Worm (Caenorhabditis elegans) whole organism, late embryonic: Measurements from ENCODE around the gene C37E2.2.
A peak's percentile ranks its signal among the peaks of the same experiment; 100 is the strongest.

Experiments
- C08G9.2 ChIP-seq: sonication (generic microtip); optimal IDR thresholded peaks from 2 replicates; lab custom pipeline; 2016; ENCODE audit warnings: mild to moderate bottlenecking, missing genetic modification characterization, moderate library complexity, missing compliant biosample characterization
- C38D4.7 ChIP-seq: fragments of 200-800 bp; sonication (Bioruptor generic); optimal IDR thresholded peaks from 2 replicates; lab custom pipeline; 2018; ENCODE audit warnings: mild to moderate bottlenecking, missing genetic modification characterization, moderate library complexity, missing compliant biosample characterization
- K09A11.1 ChIP-seq: sonication (generic microtip); optimal IDR thresholded peaks from 2 replicates; lab custom pipeline; 2017; ENCODE audit warnings: antibody characterized with exemption, mild to moderate bottlenecking, missing genetic modification characterization, missing compliant biosample characterization; ENCODE audit not compliant: insufficient read depth
- Y22D7AL.16 ChIP-seq: sonication (generic microtip); optimal IDR thresholded peaks from 2 replicates; lab custom pipeline; 2016; ENCODE audit warnings: missing genetic modification characterization, missing compliant biosample characterization
- ama-1 ChIP-seq: fragments of 150-350 bp; optimal IDR thresholded peaks from 2 replicates; lab custom pipeline; 2014
- ceh-18 ChIP-seq: sonication (generic microtip); optimal IDR thresholded peaks from 2 replicates; lab custom pipeline; 2016; ENCODE audit warnings: missing genetic modification characterization, missing compliant biosample characterization
- ceh-19 ChIP-seq: fragments of 200-800 bp; sonication (Bioruptor generic); optimal IDR thresholded peaks from 2 replicates; lab custom pipeline; 2018; ENCODE audit warnings: mild to moderate bottlenecking, missing genetic modification characterization, missing compliant biosample characterization
- ceh-2 ChIP-seq: sonication (generic microtip); optimal IDR thresholded peaks from 2 replicates; lab custom pipeline; 2016; ENCODE audit warnings: missing genotype, missing genetic modification characterization, missing compliant biosample characterization
- ceh-22 ChIP-seq: sonication (generic microtip); optimal IDR thresholded peaks from 2 replicates; lab custom pipeline; 2017; ENCODE audit warnings: missing biosample characterization, missing genetic modification characterization
- ceh-30 ChIP-seq: fragments of 150-350 bp; optimal IDR thresholded peaks from 2 replicates; lab custom pipeline; 2014; ENCODE audit warnings: missing biosample characterization, missing genetic modification characterization
- ceh-31 ChIP-seq: sonication (generic microtip); optimal IDR thresholded peaks from 2 replicates; lab custom pipeline; 2016; ENCODE audit warnings: missing genetic modification characterization, missing compliant biosample characterization
- ceh-34 ChIP-seq: sonication (generic microtip); optimal IDR thresholded peaks from 2 replicates; lab custom pipeline; 2016; ENCODE audit warnings: mild to moderate bottlenecking, missing genetic modification characterization, missing compliant biosample characterization
- ceh-45 ChIP-seq: fragments of 200-800 bp; sonication (Bioruptor generic); IDR thresholded peaks from 2 replicates; pipeline ENCODE4 v1.3.6; 2022; ENCODE audit warnings: missing genetic modification reagents, missing genetic modification characterization, missing compliant biosample characterization
- ceh-48 ChIP-seq: sonication (generic microtip); optimal IDR thresholded peaks from 2 replicates; lab custom pipeline; 2016; ENCODE audit warnings: missing genetic modification characterization, inconsistent platforms, missing compliant biosample characterization
- ceh-6 ChIP-seq: fragments of 200-800 bp; sonication (Bioruptor generic); optimal IDR thresholded peaks from 2 replicates; lab custom pipeline; 2018; ENCODE audit warnings: mild to moderate bottlenecking, missing genetic modification characterization, missing compliant biosample characterization
- ceh-9 ChIP-seq: sonication (generic microtip); optimal IDR thresholded peaks from 2 replicates; lab custom pipeline; 2016; ENCODE audit warnings: mild to moderate bottlenecking, missing genetic modification characterization, inconsistent platforms, missing compliant biosample characterization
- che-1 ChIP-seq: sonication (generic microtip); optimal IDR thresholded peaks from 2 replicates; lab custom pipeline; 2016; ENCODE audit warnings: mild to moderate bottlenecking, missing genetic modification characterization, missing compliant biosample characterization
- dve-1 ChIP-seq: sonication (generic microtip); optimal IDR thresholded peaks from 2 replicates; lab custom pipeline; 2017; ENCODE audit warnings: antibody characterized with exemption, mild to moderate bottlenecking, missing genetic modification characterization, missing compliant biosample characterization
- elt-4 ChIP-seq: sonication (generic microtip); optimal IDR thresholded peaks from 2 replicates; lab custom pipeline; 2016; ENCODE audit warnings: missing genetic modification characterization, missing compliant biosample characterization
- ets-4 ChIP-seq: sonication (generic microtip); optimal IDR thresholded peaks from 2 replicates; lab custom pipeline; 2016; ENCODE audit warnings: missing genetic modification characterization, missing compliant biosample characterization
- eyg-1 ChIP-seq: sonication (generic microtip); optimal IDR thresholded peaks from 2 replicates; lab custom pipeline; 2016; ENCODE audit warnings: missing genotype, missing genetic modification characterization, missing compliant biosample characterization
- fkh-10 ChIP-seq: fragments of 150-350 bp; optimal IDR thresholded peaks from 2 replicates; lab custom pipeline; 2014; ENCODE audit warnings: missing biosample characterization, missing genetic modification reagents, missing genetic modification characterization
- fkh-6 ChIP-seq: sonication (generic microtip); optimal IDR thresholded peaks from 2 replicates; lab custom pipeline; 2016; ENCODE audit warnings: missing genetic modification characterization, missing compliant biosample characterization
- gmeb-2 ChIP-seq: sonication (generic microtip); optimal IDR thresholded peaks from 2 replicates; lab custom pipeline; 2016; ENCODE audit warnings: missing genetic modification characterization, inconsistent platforms, missing compliant biosample characterization
- hlh-30 ChIP-seq: sonication (generic microtip); optimal IDR thresholded peaks from 2 replicates; lab custom pipeline; 2017; ENCODE audit warnings: antibody characterized with exemption, missing genetic modification characterization, missing compliant biosample characterization; ENCODE audit not compliant: insufficient read depth
- hlh-8 ChIP-seq: sonication (generic microtip); optimal IDR thresholded peaks from 2 replicates; lab custom pipeline; 2016; ENCODE audit warnings: missing genotype, missing genetic modification characterization, missing compliant biosample characterization
- lim-6 ChIP-seq: sonication (generic microtip); optimal IDR thresholded peaks from 2 replicates; lab custom pipeline; 2016; ENCODE audit warnings: missing genetic modification characterization, missing compliant biosample characterization
- lin-11 ChIP-seq: fragments of 200-800 bp; sonication (Bioruptor generic); optimal IDR thresholded peaks from 2 replicates; lab custom pipeline; 2018; ENCODE audit warnings: mild to moderate bottlenecking, missing genetic modification characterization, missing compliant biosample characterization
- mec-3 ChIP-seq: sonication (generic microtip); optimal IDR thresholded peaks from 2 replicates; lab custom pipeline; 2016; ENCODE audit warnings: borderline replicate concordance, missing genetic modification characterization, missing compliant biosample characterization
- nfya-1 ChIP-seq: sonication (generic microtip); optimal IDR thresholded peaks from 2 replicates; lab custom pipeline; 2017; ENCODE audit warnings: missing genetic modification characterization, mild to moderate bottlenecking, missing compliant biosample characterization, antibody characterized with exemption, moderate library complexity
- nhr-232 ChIP-seq: sonication (generic microtip); optimal IDR thresholded peaks from 2 replicates; lab custom pipeline; 2016; ENCODE audit warnings: missing genetic modification characterization, missing compliant biosample characterization
- npax-4 ChIP-seq: sonication (generic microtip); optimal IDR thresholded peaks from 2 replicates; lab custom pipeline; 2016; ENCODE audit warnings: missing genetic modification characterization, missing compliant biosample characterization
- pag-3 ChIP-seq: sonication (generic microtip); optimal IDR thresholded peaks from 2 replicates; lab custom pipeline; 2016; ENCODE audit warnings: missing compliant biosample characterization, missing genetic modification characterization, borderline replicate concordance
- pha-2 ChIP-seq: sonication (generic microtip); optimal IDR thresholded peaks from 2 replicates; lab custom pipeline; 2017; ENCODE audit warnings: mild to moderate bottlenecking, missing genetic modification characterization, missing compliant biosample characterization
- pha-4 ChIP-seq: fragments of 150-350 bp; optimal IDR thresholded peaks from 2 replicates; lab custom pipeline; 2018; ENCODE audit warnings: missing biosample characterization, missing genetic modification reagents, missing genetic modification characterization
- pqm-1 ChIP-seq: sonication (generic microtip); optimal IDR thresholded peaks from 2 replicates; lab custom pipeline; 2016; ENCODE audit warnings: missing genetic modification characterization, missing compliant biosample characterization
- pros-1 ChIP-seq: fragments of 150-350 bp; optimal IDR thresholded peaks from 2 replicates; lab custom pipeline; 2014; ENCODE audit warnings: missing biosample characterization, missing genetic modification reagents, missing genetic modification characterization
- ref-2 ChIP-seq: sonication (generic microtip); optimal IDR thresholded peaks from 2 replicates; lab custom pipeline; 2016; ENCODE audit warnings: missing genetic modification characterization, missing compliant biosample characterization
- rnt-1 ChIP-seq: sonication (generic microtip); optimal IDR thresholded peaks from 2 replicates; lab custom pipeline; 2016; ENCODE audit warnings: missing genetic modification characterization, missing compliant biosample characterization
- sdc-2 ChIP-seq: sonication (generic microtip); optimal IDR thresholded peaks from 2 replicates; lab custom pipeline; 2016; ENCODE audit warnings: missing genotype, missing genetic modification characterization, missing compliant biosample characterization
- sox-2 ChIP-seq: fragments of 200-800 bp; sonication (Bioruptor generic); IDR thresholded peaks from 2 replicates; pipeline ENCODE4 v1.3.6; 2022; ENCODE audit warnings: missing genetic modification reagents, missing genetic modification characterization, missing compliant biosample characterization
- sox-4 ChIP-seq: sonication (generic microtip); optimal IDR thresholded peaks from 2 replicates; lab custom pipeline; 2017; ENCODE audit warnings: mild to moderate bottlenecking, missing genetic modification characterization, inconsistent platforms, missing compliant biosample characterization
- syd-9 ChIP-seq: sonication (generic microtip); optimal IDR thresholded peaks from 2 replicates; lab custom pipeline; 2016; ENCODE audit warnings: mild to moderate bottlenecking, missing genetic modification characterization, moderate library complexity, missing compliant biosample characterization
- tbx-2 ChIP-seq: sonication (generic microtip); optimal IDR thresholded peaks from 2 replicates; lab custom pipeline; 2016; ENCODE audit warnings: missing genetic modification characterization, missing compliant biosample characterization
- tbx-7 ChIP-seq: sonication (generic microtip); optimal IDR thresholded peaks from 2 replicates; lab custom pipeline; 2016; ENCODE audit warnings: missing genotype, missing genetic modification characterization, missing compliant biosample characterization
- unc-3 ChIP-seq, 2 experiments: fragments of 200-800 bp in 1 of 2; sonication (Bioruptor generic) in 1 of 2; sonication (generic microtip) in 1 of 2; conservative IDR thresholded peaks in 1 of 2; optimal IDR thresholded peaks in 1 of 2; 2 replicates each; pipeline versions ENCODE4 v1.3.6 to Lab custom; 2016 to 2022; ENCODE audit warnings: missing compliant biosample characterization in 2 of 2, missing genetic modification characterization in 2 of 2, missing genetic modification reagents in 1 of 2
- unc-42 ChIP-seq: sonication (generic microtip); optimal IDR thresholded peaks from 2 replicates; lab custom pipeline; 2016; ENCODE audit warnings: missing genotype, missing genetic modification characterization, missing compliant biosample characterization
- unc-55 ChIP-seq: sonication (generic microtip); optimal IDR thresholded peaks from 2 replicates; lab custom pipeline; 2017; ENCODE audit warnings: missing biosample characterization, missing genetic modification reagents, missing genetic modification characterization
- zip-5 ChIP-seq: sonication (generic microtip); optimal IDR thresholded peaks from 2 replicates; lab custom pipeline; 2016; ENCODE audit warnings: missing genetic modification characterization, missing compliant biosample characterization
- ztf-16 ChIP-seq: sonication (generic microtip); optimal IDR thresholded peaks from 2 replicates; lab custom pipeline; 2017; ENCODE audit warnings: missing genetic modification characterization, missing compliant biosample characterization

Gene C37E2.2

DNA sequence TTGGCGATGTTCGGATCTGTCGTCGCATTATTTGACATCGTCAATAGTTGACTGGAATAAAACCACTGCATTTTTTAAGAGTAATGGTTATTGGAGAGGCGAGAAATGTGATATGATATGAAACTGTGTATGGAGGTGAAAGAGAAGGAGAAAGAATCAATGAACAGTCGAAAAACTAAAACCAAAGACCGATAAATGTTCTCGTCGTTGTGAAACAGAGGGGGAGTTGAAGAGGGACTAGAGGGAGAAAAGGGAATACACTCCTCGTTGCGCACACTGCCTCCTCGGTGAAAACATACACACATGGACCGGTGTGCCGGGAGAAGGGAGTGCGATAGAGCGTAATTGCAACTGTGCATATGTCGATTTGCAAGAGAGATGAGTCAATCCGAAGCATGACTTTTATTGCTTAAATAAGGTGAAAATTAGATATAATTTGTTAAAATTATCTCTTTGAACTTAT lies 6.2 kb upstream of the C37E2.2 start, which contains the start of gene sym-4 (continued):
- peak; percentile 42 for TF ChIP-seq rnt-1 (tag; lab: Kevin White, UChicago)
- TF ChIP-seq ceh-6 = peak; percentile 35
- TF ChIP-seq pqm-1 = peak; percentile 38
- peak; percentile 57 for TF ChIP-seq ets-4 (tag; lab: Kevin White, UChicago)
- TF ChIP-seq fkh-6 = no peak
- no peak for TF ChIP-seq ceh-2 (tag; lab: Kevin White, UChicago)
- TF ChIP-seq unc-55 = peak; percentile 22
- peak; percentile 79 for TF ChIP-seq sdc-2 (tag; lab: Kevin White, UChicago)
- TF ChIP-seq Y22D7AL.16 (tag; lab: Kevin White, UChicago) = no peak
- TF ChIP-seq unc-42 (tag; lab: Kevin White, UChicago) = peak; percentile 83
- peak; percentile 12 for TF ChIP-seq pros-1 (tag; lab: Kevin White, UChicago)
- no peak for TF ChIP-seq che-1
- no peak for TF ChIP-seq sox-4 (tag; lab: Kevin White, UChicago)
- TF ChIP-seq elt-4 (tag; lab: Kevin White, UChicago) = no peak
- TF ChIP-seq lim-6 (tag; lab: Kevin White, UChicago) = no peak
- TF ChIP-seq tbx-7 = no peak
- no peak for TF ChIP-seq eyg-1 (tag; lab: Kevin White, UChicago)
- TF ChIP-seq ceh-22 (tag; lab: Kevin White, UChicago) = no peak
- TF ChIP-seq C38D4.7 = no peak
- TF ChIP-seq pha-2 (tag; lab: Kevin White, UChicago) = no peak
- peak; percentile 44 for TF ChIP-seq ceh-30 (tag; lab: Kevin White, UChicago)

DNA sequence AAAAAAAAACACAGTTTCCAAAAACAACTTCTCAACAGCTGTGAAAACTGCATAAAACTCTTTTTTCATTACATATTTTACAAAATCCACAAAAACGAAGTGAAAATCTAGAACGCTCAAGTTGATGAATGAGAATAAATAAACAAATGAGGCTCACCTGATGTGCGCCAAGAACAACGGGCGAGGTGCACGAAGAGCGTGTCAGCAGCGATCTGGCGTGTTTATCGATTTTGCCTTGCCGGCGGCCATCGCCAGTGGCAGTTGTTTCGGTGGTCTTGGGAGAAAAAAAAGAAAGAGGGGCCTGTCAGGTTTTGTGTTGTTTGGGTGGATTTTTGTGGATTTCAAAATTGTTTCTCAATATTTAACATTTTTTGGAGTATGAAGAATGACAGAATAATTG lies 2.0 kb upstream of the C37E2.2 start, which contains the start of gene idhb-1:
idhb-1 (minus strand) TSS at position 214 of the 400 bp plus-strand sequence.
- TF ChIP-seq unc-3 (GFP tag; conservative IDR thresholded peaks at IDR 0.05; lab: Robert Waterston, UW) = no peak
- no peak for TF ChIP-seq unc-3 (tag; optimal IDR thresholded peaks at IDR 0.05; lab: Kevin White, UChicago)
- TF ChIP-seq fkh-10 (GFP tag; lab: Kevin White, UChicago) = no peak
- peak; percentile 50 for TF ChIP-seq ceh-31 (tag; lab: Kevin White, UChicago)
- no peak for TF ChIP-seq ceh-6
- TF ChIP-seq ama-1 (lab: Kevin White, UChicago) = no peak
- no peak for TF ChIP-seq C08G9.2
- peak; percentile 54 for TF ChIP-seq tbx-2 (tag; lab: Kevin White, UChicago)
- TF ChIP-seq ceh-19 (GFP tag; lab: Kevin White, UChicago) = no peak
- TF ChIP-seq ceh-9 = no peak
- no peak for TF ChIP-seq sox-2 (GFP tag; lab: Robert Waterston, UW)
- no peak for TF ChIP-seq pqm-1
- TF ChIP-seq hlh-30 (tag; lab: Kevin White, UChicago) = peak; percentile 37
- TF ChIP-seq hlh-8 (tag; lab: Kevin White, UChicago) = no peak
- TF ChIP-seq sox-4 (tag; lab: Kevin White, UChicago) = no peak
- TF ChIP-seq dve-1 (tag; lab: Kevin White, UChicago) = peak; percentile 39
- no peak for TF ChIP-seq nhr-232
- TF ChIP-seq ceh-48 = peak; percentile 83
- TF ChIP-seq sdc-2 (tag; lab: Kevin White, UChicago) = peak; percentile 54
- no peak for TF ChIP-seq unc-42 (tag; lab: Kevin White, UChicago)
- no peak for TF ChIP-seq che-1
- TF ChIP-seq ref-2 (tag; lab: Kevin White, UChicago) = no peak
- no peak for TF ChIP-seq gmeb-2 (tag; lab: Kevin White, UChicago)
- TF ChIP-seq pros-1 (tag; lab: Kevin White, UChicago) = no peak
- no peak for TF ChIP-seq pha-4 (tag; lab: Kevin White, UChicago)
- TF ChIP-seq ceh-45 (GFP tag; lab: Robert Waterston, UW) = no peak
- TF ChIP-seq nfya-1 (tag; lab: Kevin White, UChicago) = peak; percentile 67
- TF ChIP-seq zip-5 (tag; lab: Kevin White, UChicago) = no peak
- no peak for TF ChIP-seq mec-3 (tag; lab: Kevin White, UChicago)
- no peak for TF ChIP-seq pag-3 (tag; lab: Kevin White, UChicago)
- TF ChIP-seq ceh-30 (tag; lab: Kevin White, UChicago) = no peak
- TF ChIP-seq ceh-18 (tag; lab: Kevin White, UChicago) = peak; percentile 46
- TF ChIP-seq unc-55 = no peak
- no peak for TF ChIP-seq syd-9
- TF ChIP-seq npax-4 = no peak
- TF ChIP-seq K09A11.1 (tag; lab: Kevin White, UChicago) = no peak
- TF ChIP-seq lin-11 (tag; lab: Kevin White, UChicago) = no peak
- no peak for TF ChIP-seq C38D4.7
- TF ChIP-seq ztf-16 (tag; lab: Kevin White, UChicago) = no peak
- TF ChIP-seq rnt-1 (tag; lab: Kevin White, UChicago) = no peak
- TF ChIP-seq elt-4 (tag; lab: Kevin White, UChicago) = no peak
- peak; percentile 39 for TF ChIP-seq ceh-34 (tag; lab: Kevin White, UChicago)
